Fruit fly (Drosophila melanogaster) whole organism, embryonic: Measurements from ENCODE around the gene cv-c.

Experiments
- CG11093 ChIP-seq: fragments of 200-800 bp; sonication (Bioruptor generic); IDR thresholded peaks from 3 replicates; pipeline ENCODE4 v1.3.6; 2022; ENCODE audit warnings: missing biosample characterization, missing genetic modification characterization
- fu2 ChIP-seq: fragments of 200-800 bp; sonication (Bioruptor generic); optimal IDR thresholded peaks from 2 replicates; lab custom pipeline; 2016; ENCODE audit warnings: missing biosample characterization, missing genetic modification characterization
- yki ChIP-seq: fragments of >200 bp; optimal IDR thresholded peaks from 3 replicates; lab custom pipeline; 2018

- TF ChIP-seq CG11093 (GFP tag; lab: Robert Waterston, UW), result no peak
- no peak for TF ChIP-seq yki (lab: Kevin White, UChicago)
- no peak for TF ChIP-seq fu2 (GFP tag; lab: Kevin White, UChicago)
These were observed 45.5 kb downstream of the cv-c start for dm6 chr3R:14436011-14436410.
